Fruit fly (Drosophila melanogaster): ENCODE data around the gene Brd.
A peak's percentile ranks its signal among the peaks of the same experiment; 100 is the strongest.

Gene Brd

DNA sequence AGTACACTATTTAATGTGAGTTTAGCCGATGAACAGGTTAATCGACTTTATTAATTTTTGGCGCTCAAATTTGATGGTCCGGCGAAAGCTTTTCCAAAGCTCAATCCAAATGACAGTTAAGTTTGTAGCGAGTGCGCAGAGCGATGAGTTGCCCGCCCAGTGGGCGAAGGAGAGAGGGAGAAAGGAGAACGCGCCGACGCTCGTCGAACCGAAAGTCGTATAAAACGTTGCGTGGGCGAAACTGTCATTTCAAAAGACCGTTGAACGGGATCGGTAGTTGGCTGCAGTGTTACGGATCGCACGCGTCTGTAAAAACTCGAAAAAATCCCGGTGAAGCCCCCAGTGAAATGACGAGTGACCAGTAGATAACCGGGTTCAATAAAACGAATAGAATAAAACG, 19.6 kb downstream of the Brd start, which contains the start of gene Zip71B (continued):
- TF ChIP-seq Pdp1 (GFP tag; optimal IDR thresholded peaks at IDR 0.05), result peak in 1 of 2 experiments; percentile 28

DNA sequence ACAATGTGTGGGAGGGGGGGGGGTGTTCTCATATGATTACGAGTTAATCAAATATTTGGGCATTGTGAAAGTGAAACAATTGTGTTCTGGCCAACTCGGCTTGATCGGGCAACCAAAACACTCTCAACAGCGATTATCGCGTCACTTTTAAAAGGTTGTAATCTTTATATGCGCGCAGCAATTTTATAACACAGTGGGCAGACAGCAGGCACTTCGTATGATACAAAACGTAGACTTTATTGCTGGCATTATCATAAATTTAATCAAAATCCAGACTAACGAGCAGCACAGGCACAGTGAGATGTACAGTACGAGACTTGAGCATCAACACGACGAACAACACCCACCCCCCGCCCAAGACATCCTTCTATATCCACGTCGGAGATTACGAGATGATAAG, 20.3 kb downstream of the Brd start:
- TF ChIP-seq fd64A (GFP tag; optimal IDR thresholded peaks at IDR 0.05) (peak; percentile 16), lmd (GFP tag; IDR thresholded peaks at IDR 0.05) (no peak), CG13894 (tag; optimal IDR thresholded peaks at IDR 0.05) (peak; percentile 64), CG10543 (GFP tag; optimal IDR thresholded peaks at IDR 0.05) (peak; percentile 26), exex (tag; optimal IDR thresholded peaks at IDR 0.05) (peak; percentile 6), Meics (GFP tag; optimal IDR thresholded peaks at IDR 0.05) (peak; percentile 20), Atf3 (GFP tag; optimal IDR thresholded peaks at IDR 0.05) (no peak), Med (GFP tag) (peak; percentile 57), tgo (GFP tag; IDR thresholded peaks at IDR 0.05) (no peak), CG34376 (GFP tag; optimal IDR thresholded peaks at IDR 0.05) (peak; percentile 28), PHDP (tag; optimal IDR thresholded peaks at IDR 0.05) (peak; percentile 34), CG2678 (tag; optimal IDR thresholded peaks at IDR 0.05) (peak; percentile 46), CG13296 (GFP tag; optimal IDR thresholded peaks at IDR 0.05) (peak; percentile 59), sug (tag; optimal IDR thresholded peaks at IDR 0.05) (peak; percentile 35), ATbp (GFP tag; optimal IDR thresholded peaks at IDR 0.05) (peak; percentile 0), HmgZ (tag; optimal IDR thresholded peaks at IDR 0.05) (peak; percentile 20), B-H2 (GFP tag; optimal IDR thresholded peaks at IDR 0.05) (peak; percentile 6), CG3281 (GFP tag; optimal IDR thresholded peaks at IDR 0.05) (peak; percentile 24), CG16779 (GFP tag; IDR thresholded peaks at IDR 0.05) (no peak), lab (GFP tag; optimal IDR thresholded peaks at IDR 0.05) (peak; percentile 33), chinmo (GFP tag; IDR thresholded peaks at IDR 0.05; ENCODE audit: partially characterized antibody) (no peak), BtbVII (GFP tag; optimal IDR thresholded peaks at IDR 0.05) (peak; percentile 50)

DNA sequence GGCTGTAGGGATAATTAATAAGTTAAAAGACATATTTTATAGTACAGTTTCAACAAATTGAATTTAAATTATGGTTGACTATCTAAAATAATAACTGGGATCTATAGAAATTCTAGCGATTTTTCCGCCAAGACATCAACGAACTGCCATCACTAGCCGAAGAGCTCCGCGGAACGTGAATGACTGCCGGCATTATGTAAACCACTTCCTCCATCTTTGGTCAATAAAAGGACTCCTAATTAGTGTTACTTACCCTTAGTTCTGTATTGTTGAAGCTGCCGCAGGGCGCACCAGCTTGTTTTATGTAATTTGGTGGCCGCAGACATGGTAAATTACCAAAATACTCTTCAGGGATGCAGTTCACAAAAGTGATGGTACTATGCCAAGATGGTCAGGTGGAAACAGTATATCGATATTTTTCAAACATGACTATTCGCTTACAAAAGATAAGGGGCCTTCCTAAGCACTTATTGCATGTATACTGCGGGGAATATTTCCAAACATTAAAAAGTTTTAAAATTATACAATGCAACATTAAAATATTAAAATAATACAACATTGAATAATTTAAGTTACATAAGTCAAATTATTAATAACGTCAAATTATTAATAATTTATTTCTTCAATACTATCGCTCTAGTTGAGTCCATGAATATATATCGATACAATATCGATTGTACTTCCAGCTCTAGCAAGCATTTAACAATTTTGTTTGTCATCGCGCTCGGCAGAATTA, 27.0 kb downstream of the Brd start, which contains the start of the genes mRpL39 and Prosbeta2:
TSS of gene mRpL39 (minus strand) at position 383 of the 736 bp plus-strand sequence.
TSS of gene Prosbeta2 (plus strand) at position 668 of the 736 bp plus-strand sequence.
- TF ChIP-seq sob (GFP tag; IDR thresholded peaks at IDR 0.05), result peak; percentile 79
- TF ChIP-seq CG7839 (tag; optimal IDR thresholded peaks at IDR 0.05), result peak; percentile 50
- no peak for TF ChIP-seq nau (GFP tag; optimal IDR thresholded peaks at IDR 0.05)
- peak; percentile 62 for TF ChIP-seq zen (tag; optimal IDR thresholded peaks at IDR 0.05)
- no peak for TF ChIP-seq dmrt11E (tag; optimal IDR thresholded peaks at IDR 0.05)
- TF ChIP-seq amos (GFP tag; IDR thresholded peaks at IDR 0.05; ENCODE audit: partially characterized antibody), result peak; percentile 85
- TF ChIP-seq repo (GFP tag; optimal IDR thresholded peaks at IDR 0.05), result no peak
- no peak for TF ChIP-seq CG2199 (GFP tag; IDR thresholded peaks at IDR 0.05)
- no peak for TF ChIP-seq Hr3 (GFP tag; optimal IDR thresholded peaks at IDR 0.05)
- TF ChIP-seq CG13296 (GFP tag; optimal IDR thresholded peaks at IDR 0.05), result no peak
- peak; percentile 59 for TF ChIP-seq HLH3B (GFP tag; IDR thresholded peaks at IDR 0.05)
- peak; percentile 98 for TF ChIP-seq CG13287 (GFP tag; IDR thresholded peaks at IDR 0.05; ENCODE audit: partially characterized antibody)
- no peak for TF ChIP-seq Doc2 (GFP tag; IDR thresholded peaks at IDR 0.05)
- no peak for TF ChIP-seq tup (GFP tag; optimal IDR thresholded peaks at IDR 0.05)
- peak; percentile 64 for TF ChIP-seq Max (GFP tag; optimal IDR thresholded peaks at IDR 0.05)
- TF ChIP-seq fu2 (GFP tag; optimal IDR thresholded peaks at IDR 0.05), result no peak
- TF ChIP-seq Ada2b (GFP tag; IDR thresholded peaks at IDR 0.05), result peak; percentile 56
- peak; percentile 30; the same call in 1 of the 2 replicates for TF ChIP-seq CG1024 (GFP tag; IDR thresholded peaks at IDR 0.05)
- TF ChIP-seq sr (GFP tag; IDR thresholded peaks at IDR 0.05), result no peak
- TF ChIP-seq trem (tag; optimal IDR thresholded peaks at IDR 0.05), result no peak
- no peak for TF ChIP-seq CG15073 (GFP tag; optimal IDR thresholded peaks at IDR 0.05)
- TF ChIP-seq CG6689 (GFP tag; IDR thresholded peaks at IDR 0.05), result peak; percentile 72
- TF ChIP-seq sisA (GFP tag; IDR thresholded peaks at IDR 0.05), result peak; percentile 68
- TF ChIP-seq Elba2 (GFP tag; optimal IDR thresholded peaks at IDR 0.05), result no peak
- peak; percentile 58 for TF ChIP-seq lbe (GFP tag; optimal IDR thresholded peaks at IDR 0.05)
